Fruit fly (Drosophila melanogaster): ENCODE results near the gene Sf3b6.
A peak's percentile ranks its signal among the peaks of the same experiment; 100 is the strongest.
"Not testable (repeated sequence)": the region's sequence is repeated elsewhere in the genome, so short reads cannot be mapped to it uniquely, and the experiment has no call there.

The Sf3b6 gene

DNA sequence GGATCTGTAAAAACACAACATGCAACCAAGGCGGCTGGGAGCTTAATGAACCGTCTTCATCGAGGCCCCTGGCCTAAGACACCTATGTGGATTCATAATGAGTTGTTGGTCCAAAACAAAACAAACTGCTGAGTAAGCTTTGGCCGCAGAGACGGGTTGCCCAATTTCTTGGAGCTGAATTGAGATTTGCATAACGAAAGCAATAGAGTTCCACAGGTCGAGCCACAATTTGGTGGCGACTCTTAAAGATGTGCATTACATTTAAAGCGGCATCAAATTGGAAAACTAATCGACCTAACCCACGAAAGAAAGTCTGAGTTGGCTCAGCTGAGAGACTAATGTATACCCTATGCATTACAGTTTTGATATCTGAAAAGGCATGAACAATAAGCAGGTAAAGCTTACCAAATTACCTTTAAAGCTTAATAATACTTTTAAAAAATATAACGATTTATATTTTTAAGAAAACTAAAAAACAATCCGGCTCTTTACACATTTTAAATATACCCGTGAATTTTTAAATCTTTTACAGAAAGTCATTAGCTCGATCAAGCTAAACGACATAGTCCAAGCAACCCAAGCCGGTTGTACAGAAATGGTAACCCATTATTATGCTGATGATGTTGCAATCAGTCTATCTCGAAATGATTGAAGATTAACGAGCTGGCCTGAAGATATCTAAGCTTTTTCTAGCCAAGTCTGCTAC lies 35.5 kb downstream of the Sf3b6 start, which contains the start of gene CG13297:
TSS of gene CG13297 (minus strand) at position 51 of the 706 bp plus-strand sequence.
- no peak for TF ChIP-seq CG13204 (GFP tag; optimal IDR thresholded peaks at IDR 0.05)
- no peak for TF ChIP-seq Snoo (tag; optimal IDR thresholded peaks at IDR 0.05)
- TF ChIP-seq CG9948 (tag; optimal IDR thresholded peaks at IDR 0.05): no peak
- TF ChIP-seq Pif1A (GFP tag; optimal IDR thresholded peaks at IDR 0.05): no peak
- no peak for TF ChIP-seq CG4496 (GFP tag; IDR thresholded peaks at IDR 0.05)
- no peak for TF ChIP-seq CG12605 (GFP tag; IDR thresholded peaks at IDR 0.05)
- TF ChIP-seq CG15710 (tag; optimal IDR thresholded peaks at IDR 0.05): no peak
- TF ChIP-seq rn (GFP tag; IDR thresholded peaks at IDR 0.05): no peak

DNA sequence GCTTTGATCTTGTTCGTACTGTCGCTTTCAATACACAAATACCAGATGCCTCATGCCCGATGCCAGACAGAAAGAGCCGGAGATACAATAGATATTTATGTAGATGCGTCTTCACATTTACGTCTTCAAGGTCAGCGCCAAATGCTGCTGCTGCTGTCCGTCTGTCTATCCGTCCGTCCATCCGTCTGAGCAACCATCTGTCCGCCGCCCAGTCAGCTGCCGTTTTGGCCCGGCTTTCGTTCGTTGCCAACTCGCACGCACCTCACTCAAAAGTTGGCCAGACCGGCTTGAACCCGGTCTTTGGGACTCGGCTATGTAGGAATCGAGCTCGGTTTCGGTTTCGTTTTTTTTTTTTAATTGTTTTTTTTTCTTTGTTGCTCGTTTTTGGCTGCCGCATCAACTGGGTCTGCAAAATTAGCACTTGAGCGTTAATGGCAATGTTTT lies 38.0 kb downstream of the Sf3b6 start:
- TF ChIP-seq CG8301 (tag; optimal IDR thresholded peaks at IDR 0.05) (no peak), CG17806 (tag; optimal IDR thresholded peaks at IDR 0.05) (peak; percentile 35), Snoo (tag; optimal IDR thresholded peaks at IDR 0.05) (peak; percentile 43), EcR (GFP tag; optimal IDR thresholded peaks at IDR 0.05) (peak; percentile 73), CG32121 (GFP tag; IDR thresholded peaks at IDR 0.05) (peak; percentile 37; the same call in 1 of the 2 replicates), Ets98B (GFP tag; IDR thresholded peaks at IDR 0.05) (peak; percentile 61; the same call in 1 of the 2 replicates), CG8159 (tag; optimal IDR thresholded peaks at IDR 0.05) (peak; percentile 42), CG4496 (GFP tag; IDR thresholded peaks at IDR 0.05) (peak; percentile 77), CG12605 (GFP tag; IDR thresholded peaks at IDR 0.05) (peak; percentile 91), D1 (tag; optimal IDR thresholded peaks at IDR 0.05) (no peak), Pif1A (GFP tag; optimal IDR thresholded peaks at IDR 0.05) (peak; percentile 81), CG14655 (GFP tag; optimal IDR thresholded peaks at IDR 0.05) (no peak), CG15710 (tag; optimal IDR thresholded peaks at IDR 0.05) (peak; percentile 65), CG13204 (GFP tag; optimal IDR thresholded peaks at IDR 0.05) (peak; percentile 89), CG10348 (GFP tag; IDR thresholded peaks at IDR 0.05) (no peak), CG34367 (tag; optimal IDR thresholded peaks at IDR 0.05) (peak; percentile 59), gl (tag; optimal IDR thresholded peaks at IDR 0.05) (peak; percentile 68), rn (GFP tag; IDR thresholded peaks at IDR 0.05) (no peak), CG9948 (tag; optimal IDR thresholded peaks at IDR 0.05) (no peak), fd96Ca (GFP tag; IDR thresholded peaks at IDR 0.05) (0 out of 3 replicates have a peak, but pooled peaks have one; percentile 42), Pif1B (GFP tag; optimal IDR thresholded peaks at IDR 0.05) (peak; percentile 71)

DNA sequence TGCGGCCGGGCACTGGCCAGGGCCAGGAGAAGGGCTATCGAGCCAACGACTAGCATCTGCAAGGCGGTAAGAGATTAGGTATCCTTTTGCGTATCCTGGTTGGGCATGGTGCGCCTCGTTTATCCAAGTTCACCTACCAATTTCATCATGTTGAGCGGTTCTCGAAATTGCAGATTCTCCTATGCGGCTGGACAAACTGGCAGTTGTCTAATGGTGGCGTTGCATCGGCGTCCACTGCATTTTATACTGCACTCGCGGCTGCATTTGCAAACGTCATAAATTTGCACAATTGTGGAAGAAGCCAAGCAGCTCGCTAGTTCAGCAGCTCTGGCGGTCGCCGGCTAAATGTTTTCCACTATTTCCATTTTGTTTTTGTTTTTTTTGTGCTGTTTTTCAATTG lies 40.4 kb downstream of the Sf3b6 start, which contains the start of gene Acp65Aa:
TSS of gene Acp65Aa (minus strand) at position 215 of the 400 bp plus-strand sequence.
- no peak for TF ChIP-seq Pif1A (GFP tag; optimal IDR thresholded peaks at IDR 0.05)
- TF ChIP-seq CG13204 (GFP tag; optimal IDR thresholded peaks at IDR 0.05): no peak
- no peak for TF ChIP-seq EcR (GFP tag; optimal IDR thresholded peaks at IDR 0.05)
- TF ChIP-seq CG9948 (tag; optimal IDR thresholded peaks at IDR 0.05): no peak
- TF ChIP-seq CG15710 (tag; optimal IDR thresholded peaks at IDR 0.05): no peak
- TF ChIP-seq CG8159 (tag; optimal IDR thresholded peaks at IDR 0.05): no peak
- TF ChIP-seq CG12605 (GFP tag; IDR thresholded peaks at IDR 0.05): no peak
- no peak for TF ChIP-seq CG8301 (tag; optimal IDR thresholded peaks at IDR 0.05)
- no peak for TF ChIP-seq fd96Ca (GFP tag; IDR thresholded peaks at IDR 0.05)
- no peak for TF ChIP-seq CG34367 (tag; optimal IDR thresholded peaks at IDR 0.05)
- TF ChIP-seq CG14655 (GFP tag; optimal IDR thresholded peaks at IDR 0.05): no peak
- no peak for TF ChIP-seq CG10348 (GFP tag; IDR thresholded peaks at IDR 0.05)
- no peak for TF ChIP-seq CG4496 (GFP tag; IDR thresholded peaks at IDR 0.05)
- no peak for TF ChIP-seq CG17806 (tag; optimal IDR thresholded peaks at IDR 0.05)
- TF ChIP-seq Pif1B (GFP tag; optimal IDR thresholded peaks at IDR 0.05): no peak

DNA sequence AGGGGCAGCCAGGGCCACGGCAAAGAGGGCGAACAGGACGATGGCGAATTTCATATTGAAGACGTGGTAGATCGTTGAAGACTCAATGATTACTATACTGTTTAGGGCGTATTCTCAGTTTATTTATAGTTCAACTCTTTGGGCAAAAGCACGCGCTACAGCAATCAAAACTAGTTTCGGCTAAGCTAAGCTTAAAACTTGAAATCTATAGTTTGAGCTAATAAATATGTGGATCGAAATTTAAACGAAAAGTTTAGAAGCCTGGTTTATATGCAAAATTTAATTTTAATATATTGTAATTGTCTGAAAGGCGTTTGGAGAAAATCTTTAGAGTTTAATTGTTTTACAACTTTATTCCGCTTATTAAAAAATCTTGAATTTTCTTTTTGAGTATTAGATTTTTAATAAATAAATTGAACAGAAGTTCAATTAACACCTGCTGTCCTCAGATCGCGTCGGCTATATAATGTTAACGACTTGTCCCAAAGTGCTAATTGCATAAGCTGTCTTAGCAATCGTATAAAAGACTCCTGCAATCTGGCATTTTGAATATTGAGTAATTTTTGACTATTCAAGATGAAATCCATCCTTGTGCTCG lies 42.1 kb downstream of the Sf3b6 start, which contains the start of the genes Cpr65Ax2 and Lcp65Aa:
TSS of gene Cpr65Ax2 (minus strand) at position 101 of the 598 bp plus-strand sequence.
TSS of gene Lcp65Aa (plus strand) at position 548 of the 598 bp plus-strand sequence.
- TF ChIP-seq CG9948 (tag; optimal IDR thresholded peaks at IDR 0.05); fd96Ca (GFP tag; IDR thresholded peaks at IDR 0.05); EcR (GFP tag; optimal IDR thresholded peaks at IDR 0.05): not testable (repeated sequence)

DNA sequence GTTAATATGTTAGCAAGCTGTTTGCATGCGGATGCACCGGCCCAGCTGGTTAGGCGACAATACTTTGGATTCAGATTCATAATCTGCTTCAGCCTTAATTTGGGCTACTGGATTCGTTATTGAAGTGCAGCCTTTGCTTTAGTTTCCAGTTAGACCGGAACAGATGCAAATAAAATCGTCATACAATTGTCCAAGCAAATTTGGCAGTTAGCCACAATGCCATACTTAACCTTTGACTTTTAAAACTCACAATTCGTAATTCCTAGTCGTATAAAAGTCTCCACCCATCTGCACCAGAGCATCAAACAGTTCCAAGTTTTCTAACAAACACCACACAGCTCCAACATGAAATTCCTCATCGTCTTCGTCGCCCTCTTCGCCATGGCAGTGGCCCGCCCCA lies 43.7 kb downstream of the Sf3b6 start, which contains the start of gene Lcp65Ab1:
TSS of gene Lcp65Ab1 (plus strand) at position 301 of the 400 bp plus-strand sequence.
- not testable (repeated sequence) for TF ChIP-seq CG12605 (GFP tag; IDR thresholded peaks at IDR 0.05); CG34367 (tag; optimal IDR thresholded peaks at IDR 0.05); CG8159 (tag; optimal IDR thresholded peaks at IDR 0.05)

DNA sequence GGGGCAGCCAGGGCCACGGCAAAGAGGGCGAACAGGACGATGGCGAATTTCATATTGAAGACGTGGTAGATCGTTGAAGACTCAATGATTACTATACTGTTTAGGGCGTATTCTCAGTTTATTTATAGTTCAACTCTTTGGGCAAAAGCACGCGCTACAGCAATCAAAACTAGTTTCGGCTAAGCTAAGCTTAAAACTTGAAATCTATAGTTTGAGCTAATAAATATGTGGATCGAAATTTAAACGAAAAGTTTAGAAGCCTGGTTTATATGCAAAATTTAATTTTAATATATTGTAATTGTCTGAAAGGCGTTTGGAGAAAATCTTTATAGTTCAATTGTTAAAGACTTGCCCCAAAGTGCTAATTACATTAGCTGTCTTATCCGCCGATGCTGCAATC lies 45.1 kb downstream of the Sf3b6 start, which contains the start of gene Cpr65Ax1:
TSS of gene Cpr65Ax1 (minus strand) at position 101 of the 400 bp plus-strand sequence.
- not testable (repeated sequence) for TF ChIP-seq CG8301 (tag; optimal IDR thresholded peaks at IDR 0.05); rn (GFP tag; IDR thresholded peaks at IDR 0.05); Pif1B (GFP tag; optimal IDR thresholded peaks at IDR 0.05)

All from whole organism, pupa.